Worm (Caenorhabditis elegans) whole organism, L3 larva: ENCODE measurements around the gene mex-5.

Experiments used
- R02D3.7 ChIP-seq: fragments of 150-350 bp; optimal IDR thresholded peaks from 2 replicates; lab custom pipeline; 2014; ENCODE audit warnings: missing biosample characterization, missing genetic modification characterization
- ZK546.5 ChIP-seq: sonication (generic microtip); optimal IDR thresholded peaks from 2 replicates; lab custom pipeline; 2017; ENCODE audit warnings: missing biosample characterization, missing genetic modification characterization
- aly-2 ChIP-seq: fragments of 150-350 bp; optimal IDR thresholded peaks from 2 replicates; lab custom pipeline; 2014; ENCODE audit warnings: missing biosample characterization, missing genetic modification characterization
- ama-1 ChIP-seq: fragments of 150-350 bp; optimal IDR thresholded peaks from 2 replicates; lab custom pipeline; 2018
- ceh-16 ChIP-seq: sonication (generic microtip); optimal IDR thresholded peaks from 2 replicates; lab custom pipeline; 2017; ENCODE audit warnings: missing biosample characterization, missing genetic modification characterization
- ceh-28 ChIP-seq: fragments of 150-350 bp; optimal IDR thresholded peaks from 2 replicates; lab custom pipeline; 2014; ENCODE audit warnings: missing biosample characterization, missing genetic modification reagents, missing genetic modification characterization
- ceh-82 ChIP-seq: fragments of 150-350 bp; optimal IDR thresholded peaks from 2 replicates; lab custom pipeline; 2014; ENCODE audit warnings: missing biosample characterization, missing genetic modification characterization
- ceh-9 ChIP-seq: sonication (generic microtip); optimal IDR thresholded peaks from 2 replicates; lab custom pipeline; 2018; ENCODE audit warnings: missing biosample characterization, missing genetic modification characterization
- daf-12 ChIP-seq: fragments of 150-350 bp; optimal IDR thresholded peaks from 2 replicates; lab custom pipeline; 2014; ENCODE audit warnings: missing biosample characterization, missing genetic modification reagents, missing genetic modification characterization
- egl-27 ChIP-seq: sonication (generic microtip); optimal IDR thresholded peaks from 4 replicates; lab custom pipeline; 2017; ENCODE audit warnings: missing biosample characterization, missing genetic modification reagents, missing genetic modification characterization
- egl-5 ChIP-seq: fragments of 150-350 bp; optimal IDR thresholded peaks from 2 replicates; lab custom pipeline; 2017; ENCODE audit warnings: missing biosample characterization, missing genetic modification reagents, missing genetic modification characterization, inconsistent platforms
- elt-1 ChIP-seq: fragments of 150-350 bp; optimal IDR thresholded peaks from 2 replicates; lab custom pipeline; 2014; ENCODE audit warnings: missing biosample characterization, missing genetic modification characterization
- elt-2 ChIP-seq: sonication (generic microtip); optimal IDR thresholded peaks from 2 replicates; lab custom pipeline; 2016; ENCODE audit warnings: missing genetic modification reagents, mild to moderate bottlenecking, missing genetic modification characterization, missing compliant biosample characterization
- elt-3 ChIP-seq, 3 experiments: fragments of 150-350 bp in 1 of 3; sonication (generic microtip) in 2 of 3; optimal IDR thresholded peaks; 2 replicates in 2 of 3; 4 replicates in 1 of 3; lab custom pipeline; 2014 to 2017; ENCODE audit warnings: missing biosample characterization in 3 of 3, missing genetic modification characterization in 3 of 3
- eor-1 ChIP-seq, 2 experiments: fragments of 150-350 bp; optimal IDR thresholded peaks; 2 replicates each; lab custom pipeline; 2014 to 2018; ENCODE audit warnings: missing biosample characterization in 2 of 2, missing genetic modification characterization in 2 of 2
- fkh-10 ChIP-seq: sonication (generic microtip); optimal IDR thresholded peaks from 2 replicates; lab custom pipeline; 2017; ENCODE audit warnings: missing biosample characterization, missing genetic modification reagents, missing genetic modification characterization
- fkh-2 ChIP-seq: fragments of 150-350 bp; optimal IDR thresholded peaks from 2 replicates; lab custom pipeline; 2014; ENCODE audit warnings: missing biosample characterization, missing genetic modification reagents, missing genetic modification characterization
- fos-1 ChIP-seq: fragments of 150-350 bp; optimal IDR thresholded peaks from 2 replicates; lab custom pipeline; 2014; ENCODE audit warnings: missing biosample characterization, missing genetic modification characterization
- hmg-11 ChIP-seq: sonication (generic microtip); optimal IDR thresholded peaks from 2 replicates; lab custom pipeline; 2016; ENCODE audit warnings: missing genetic modification characterization, missing compliant biosample characterization
- jun-1 ChIP-seq: fragments of 150-350 bp; optimal IDR thresholded peaks from 2 replicates; lab custom pipeline; 2014; ENCODE audit warnings: missing biosample characterization, missing genetic modification reagents, missing genetic modification characterization
- lin-15B ChIP-seq: fragments of 150-350 bp; optimal IDR thresholded peaks from 2 replicates; lab custom pipeline; 2014; ENCODE audit warnings: missing biosample characterization, missing genetic modification characterization
- lsy-12 ChIP-seq: sonication (generic microtip); optimal IDR thresholded peaks from 2 replicates; lab custom pipeline; 2016; ENCODE audit warnings: mild to moderate bottlenecking, missing genetic modification characterization, missing compliant biosample characterization
- mml-1 ChIP-seq: fragments of 150-350 bp; sonication (generic microtip); optimal IDR thresholded peaks from 3 replicates; lab custom pipeline; 2014; ENCODE audit warnings: missing biosample characterization, missing genetic modification characterization
- nfya-1 ChIP-seq: sonication (generic microtip); optimal IDR thresholded peaks from 2 replicates; lab custom pipeline; 2017; ENCODE audit warnings: missing genetic modification characterization, mild to moderate bottlenecking, missing compliant biosample characterization, antibody characterized with exemption, moderate library complexity; ENCODE audit not compliant: insufficient read depth
- nhr-11 ChIP-seq: fragments of 150-350 bp; optimal IDR thresholded peaks from 2 replicates; lab custom pipeline; 2014; ENCODE audit warnings: missing biosample characterization, missing genetic modification characterization
- nhr-12 ChIP-seq: fragments of 150-350 bp; optimal IDR thresholded peaks from 2 replicates; lab custom pipeline; 2014; ENCODE audit warnings: missing biosample characterization, missing genetic modification characterization
- nhr-23 ChIP-seq: fragments of 150-350 bp; optimal IDR thresholded peaks from 2 replicates; lab custom pipeline; 2014; ENCODE audit warnings: missing biosample characterization, missing genetic modification reagents, missing genetic modification characterization
- nhr-25 ChIP-seq: sonication (generic microtip); optimal IDR thresholded peaks from 2 replicates; lab custom pipeline; 2017; ENCODE audit warnings: missing biosample characterization, missing genetic modification characterization
- nhr-28 ChIP-seq: fragments of 150-350 bp; optimal IDR thresholded peaks from 2 replicates; lab custom pipeline; 2014; ENCODE audit warnings: missing biosample characterization, missing genetic modification characterization
- nhr-43 ChIP-seq: sonication (generic microtip); optimal IDR thresholded peaks from 2 replicates; lab custom pipeline; 2016; ENCODE audit warnings: mild to moderate bottlenecking, missing genetic modification characterization, missing compliant biosample characterization; ENCODE audit not compliant: poor library complexity, severe bottlenecking
- nhr-67 ChIP-seq: fragments of 150-350 bp; optimal IDR thresholded peaks from 2 replicates; lab custom pipeline; 2014; ENCODE audit warnings: missing biosample characterization, missing genetic modification characterization
- nhr-76 ChIP-seq: fragments of 150-350 bp; sonication (generic microtip); optimal IDR thresholded peaks from 5 replicates; lab custom pipeline; 2014; ENCODE audit warnings: missing biosample characterization, missing genetic modification characterization
- pha-4 ChIP-seq: fragments of 150-350 bp; optimal IDR thresholded peaks from 2 replicates; lab custom pipeline; 2014; ENCODE audit warnings: missing biosample characterization, missing genetic modification reagents, missing genetic modification characterization
- pqm-1 ChIP-seq: fragments of 150-350 bp; optimal IDR thresholded peaks from 2 replicates; lab custom pipeline; 2017; ENCODE audit warnings: missing biosample characterization, missing genetic modification characterization, inconsistent platforms
- sea-2 ChIP-seq: fragments of 150-350 bp; sonication (generic microtip); optimal IDR thresholded peaks from 4 replicates; lab custom pipeline; 2014; ENCODE audit warnings: missing biosample characterization, missing genetic modification reagents, missing genetic modification characterization
- skn-1 ChIP-seq: fragments of 150-350 bp; optimal IDR thresholded peaks from 2 replicates; lab custom pipeline; 2014; ENCODE audit warnings: missing biosample characterization, missing genetic modification characterization
- snpc-4 ChIP-seq: fragments of 150-350 bp; optimal IDR thresholded peaks from 2 replicates; lab custom pipeline; 2014; ENCODE audit warnings: missing biosample characterization, missing genetic modification characterization
- tbx-2 ChIP-seq: sonication (generic microtip); optimal IDR thresholded peaks from 2 replicates; lab custom pipeline; 2016; ENCODE audit warnings: mild to moderate bottlenecking, missing genetic modification characterization, missing compliant biosample characterization
- unc-39 ChIP-seq: sonication (generic microtip); optimal IDR thresholded peaks from 4 replicates; lab custom pipeline; 2017; ENCODE audit warnings: missing biosample characterization, missing genetic modification characterization
- unc-62 ChIP-seq: fragments of 150-350 bp; sonication (generic microtip); optimal IDR thresholded peaks from 4 replicates; lab custom pipeline; 2014; ENCODE audit warnings: missing biosample characterization, missing genetic modification reagents, missing genetic modification characterization
- ztf-11 ChIP-seq: fragments of 150-350 bp; optimal IDR thresholded peaks from 2 replicates; lab custom pipeline; 2014; ENCODE audit warnings: missing biosample characterization, missing genetic modification characterization
- ztf-4 ChIP-seq: fragments of 150-350 bp; optimal IDR thresholded peaks from 2 replicates; lab custom pipeline; 2014; ENCODE audit warnings: missing biosample characterization, missing genetic modification characterization

The mex-5 gene

ce11 chrIV:13314181-13314580 lies 39.3 kb upstream of the mex-5 start (continued):
- TF ChIP-seq nhr-67 (tag; lab: Kevin White, UChicago): no peak
- no peak for TF ChIP-seq ceh-16 (tag; lab: Kevin White, UChicago)
- no peak for TF ChIP-seq nhr-25 (tag; lab: Kevin White, UChicago)
- no peak for TF ChIP-seq ama-1 (lab: Kevin White, UChicago)
- TF ChIP-seq fkh-10 (GFP tag; lab: Kevin White, UChicago): no peak
- no peak for TF ChIP-seq R02D3.7
- no peak for TF ChIP-seq snpc-4 (tag; lab: Kevin White, UChicago)
- peak; percentile 46 for TF ChIP-seq nhr-43 (tag; lab: Kevin White, UChicago)
- no peak for TF ChIP-seq daf-12 (tag; lab: Kevin White, UChicago)
- TF ChIP-seq aly-2: no peak
- TF ChIP-seq ZK546.5 (tag; lab: Kevin White, UChicago): no peak
- no peak for TF ChIP-seq elt-1 (tag; lab: Kevin White, UChicago)
- no peak for TF ChIP-seq nhr-12 (tag; lab: Kevin White, UChicago)
- no peak for TF ChIP-seq lin-15B (tag; lab: Kevin White, UChicago)

ce11 chrIV:13315344-13315743 lies 38.2 kb upstream of the mex-5 start, which contains the start of gene fat-1:
Gene fat-1, plus strand, starts transcription at chrIV:13315644.
- TF ChIP-seq nhr-23 (tag; lab: Kevin White, UChicago) (no peak), nhr-25 (tag; lab: Kevin White, UChicago) (no peak), ztf-4 (tag; lab: Kevin White, UChicago) (no peak), snpc-4 (tag; lab: Kevin White, UChicago) (no peak), sea-2 (GFP tag; lab: Kevin White, UChicago) (no peak), nfya-1 (tag; lab: Kevin White, UChicago) (no peak), elt-2 (tag; lab: Kevin White, UChicago) (no peak), ztf-11 (tag; lab: Kevin White, UChicago) (no peak), fos-1 (no peak), fkh-2 (tag; lab: Kevin White, UChicago) (no peak), R02D3.7 (no peak), ceh-9 (no peak), eor-1 (tag; optimal IDR thresholded peaks at IDR 0.05; lab: Kevin White, UChicago) (no peak), tbx-2 (tag; lab: Kevin White, UChicago) (no peak), elt-1 (tag; lab: Kevin White, UChicago) (no peak), unc-39 (tag; lab: Kevin White, UChicago) (no peak)
- TF ChIP-seq, all 47 proteins: peak for 0

DNA sequence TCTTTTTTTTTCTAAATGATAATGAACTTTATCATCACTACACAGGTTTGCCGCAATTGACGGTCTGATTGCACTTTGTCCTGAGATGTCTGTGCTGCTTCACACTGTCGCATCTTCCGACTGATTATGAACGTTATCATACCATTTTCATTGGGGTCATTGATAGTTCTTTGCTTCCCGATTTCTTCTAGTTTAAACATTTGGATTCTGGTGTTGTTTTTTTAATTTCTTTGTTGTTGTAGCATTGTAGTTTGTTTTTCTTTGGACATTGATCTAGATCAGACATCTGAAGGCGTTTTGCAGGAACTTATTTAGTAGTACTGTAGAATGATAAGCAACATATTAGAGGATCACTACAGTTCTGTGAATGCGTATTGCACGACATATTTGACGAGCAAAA lies 34.8 kb upstream of the mex-5 start:
- TF ChIP-seq unc-62 (GFP tag; lab: Kevin White, UChicago): no peak
- TF ChIP-seq pqm-1 (tag; lab: Kevin White, UChicago): peak; percentile 98
- TF ChIP-seq ztf-4 (tag; lab: Kevin White, UChicago): no peak
- peak; percentile 61 for TF ChIP-seq ceh-28 (tag; lab: Kevin White, UChicago)
- peak; percentile 71 for TF ChIP-seq jun-1 (tag; lab: Kevin White, UChicago)
- no peak for TF ChIP-seq nhr-67 (tag; lab: Kevin White, UChicago)
- TF ChIP-seq nhr-25 (tag; lab: Kevin White, UChicago): peak; percentile 20
- no peak for TF ChIP-seq ZK546.5 (tag; lab: Kevin White, UChicago)
- TF ChIP-seq nhr-12 (tag; lab: Kevin White, UChicago): no peak
- peak; percentile 14 for TF ChIP-seq nfya-1 (tag; lab: Kevin White, UChicago)
- TF ChIP-seq tbx-2 (tag; lab: Kevin White, UChicago): no peak
- peak; percentile 83 for TF ChIP-seq nhr-43 (tag; lab: Kevin White, UChicago)
- peak; percentile 98 for TF ChIP-seq elt-2 (tag; lab: Kevin White, UChicago)
- peak; percentile 27 for TF ChIP-seq lsy-12 (tag; lab: Kevin White, UChicago)
- peak; percentile 57 for TF ChIP-seq fos-1
- TF ChIP-seq hmg-11: no peak
- peak; percentile 20 for TF ChIP-seq R02D3.7
- TF ChIP-seq fkh-2 (tag; lab: Kevin White, UChicago): no peak
- TF ChIP-seq ceh-82 (tag; lab: Kevin White, UChicago): no peak
- TF ChIP-seq nhr-11 (tag; lab: Kevin White, UChicago): peak; percentile 13
- peak; percentile 36 to 77 (median 50) for TF ChIP-seq elt-3 (tag; optimal IDR thresholded peaks at IDR 0.05; lab: Kevin White, UChicago)
- TF ChIP-seq pha-4 (tag; lab: Kevin White, UChicago): peak; percentile 68
- no peak for TF ChIP-seq egl-5 (tag; lab: Kevin White, UChicago)
- peak; percentile 86 for TF ChIP-seq nhr-76 (tag; lab: Kevin White, UChicago)
- no peak for TF ChIP-seq daf-12 (tag; lab: Kevin White, UChicago)
- TF ChIP-seq egl-27 (tag; lab: Kevin White, UChicago): no peak
- TF ChIP-seq mml-1 (tag; lab: Kevin White, UChicago): no peak
- peak; percentile 33 for TF ChIP-seq skn-1 (tag; lab: Kevin White, UChicago)
- TF ChIP-seq nhr-28 (tag; lab: Kevin White, UChicago): no peak
- TF ChIP-seq elt-1 (tag; lab: Kevin White, UChicago): no peak
- TF ChIP-seq ceh-9: no peak
- peak; percentile 72 for TF ChIP-seq nhr-23 (tag; lab: Kevin White, UChicago)
